Fruit fly (Drosophila melanogaster) Kc167 (cell line): ENCODE results near the gene Or10a.

Source experiments
- Myc ChIP-seq: fragments of >200 bp; optimal IDR thresholded peaks from 2 replicates; lab custom pipeline; 2017; ENCODE audit warnings: missing external identifiers
- Sin3A ChIP-seq: fragments of >200 bp; optimal IDR thresholded peaks from 2 replicates; lab custom pipeline; 2018; ENCODE audit warnings: missing external identifiers
- h ChIP-seq: fragments of >200 bp; optimal IDR thresholded peaks from 3 replicates; lab custom pipeline; 2018; ENCODE audit warnings: missing external identifiers
- insv ChIP-seq: fragments of >200 bp; optimal IDR thresholded peaks from 3 replicates; lab custom pipeline; 2018; ENCODE audit warnings: missing external identifiers
- psq ChIP-seq: fragments of >200 bp; optimal IDR thresholded peaks from 2 replicates; lab custom pipeline; 2017; ENCODE audit warnings: missing external identifiers
- ttk ChIP-seq: sonication (Bioruptor generic); optimal IDR thresholded peaks from 2 replicates; lab custom pipeline; 2017; ENCODE audit warnings: missing external identifiers

Or10a gene

dm6 chrX:11449476-11450119, 32.4 kb upstream of the Or10a start:
- TF ChIP-seq insv (lab: Kevin White, UChicago) (no peak), ttk (lab: Kevin White, UChicago) (no peak), Myc (lab: Kevin White, UChicago) (no peak), h (no peak)

- no peak for TF ChIP-seq insv (lab: Kevin White, UChicago)
- no peak for TF ChIP-seq ttk (lab: Kevin White, UChicago)
- TF ChIP-seq Myc (lab: Kevin White, UChicago), result no peak
- no peak for TF ChIP-seq psq (lab: Kevin White, UChicago)
- TF ChIP-seq Sin3A (lab: Kevin White, UChicago), result no peak
- no peak for TF ChIP-seq h
Observed at dm6 chrX:11448637-11449036, 31.4 kb upstream of the Or10a start.

dm6 chrX:11446792-11447405, 29.7 kb upstream of the Or10a start:
- TF ChIP-seq ttk (lab: Kevin White, UChicago), result no peak
- TF ChIP-seq psq (lab: Kevin White, UChicago), result no peak
- no peak for TF ChIP-seq h
- no peak for TF ChIP-seq Myc (lab: Kevin White, UChicago)
- TF ChIP-seq insv (lab: Kevin White, UChicago), result no peak
- TF ChIP-seq Sin3A (lab: Kevin White, UChicago), result no peak

DNA sequence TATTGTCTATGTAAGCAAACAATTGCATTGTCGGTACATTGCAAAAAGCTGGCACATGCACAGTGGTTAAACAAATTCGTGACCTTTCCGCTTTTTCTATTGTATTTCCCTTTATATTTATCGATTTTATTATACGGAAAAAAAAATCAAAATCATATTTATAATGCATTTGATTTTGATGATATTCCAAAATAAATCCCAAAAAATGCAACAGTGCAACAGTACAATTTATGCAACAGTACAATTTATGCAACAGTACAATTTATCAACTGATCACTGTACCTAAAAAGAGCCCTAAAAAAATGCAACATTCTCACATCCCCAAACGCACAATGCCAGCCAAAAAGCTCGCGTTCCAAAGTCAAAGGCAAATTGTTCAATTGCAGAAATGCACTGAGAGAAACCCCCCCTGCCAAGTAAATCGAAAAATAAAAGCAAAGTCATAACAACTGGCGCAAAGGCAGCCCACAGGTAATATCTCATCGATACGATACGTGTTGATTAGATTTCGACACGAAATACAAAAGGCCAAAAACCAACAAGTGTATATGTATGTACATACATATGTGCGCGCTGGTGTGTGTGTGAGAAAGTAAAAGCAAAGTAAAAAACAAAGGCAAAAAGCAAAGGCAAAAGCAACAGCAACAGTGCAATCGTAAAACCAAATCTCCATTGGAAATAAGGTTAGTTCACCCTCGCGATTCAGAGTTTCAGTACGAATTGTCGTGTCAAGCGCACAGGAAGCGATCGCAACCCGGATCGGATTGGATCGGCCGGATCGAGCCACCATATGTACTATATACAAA, 24.8 kb upstream of the Or10a start, which contains the start of gene Sk1:
Sk1 (plus strand) TSS at position 711 of the 806 bp plus-strand sequence.
- no peak for TF ChIP-seq h
- TF ChIP-seq Sin3A (lab: Kevin White, UChicago), result no peak
- no peak for TF ChIP-seq ttk (lab: Kevin White, UChicago)
- TF ChIP-seq psq (lab: Kevin White, UChicago), result no peak

dm6 chrX:11440944-11441343, 23.7 kb upstream of the Or10a start:
- TF ChIP-seq Myc (lab: Kevin White, UChicago) (no peak), Sin3A (lab: Kevin White, UChicago) (no peak), ttk (lab: Kevin White, UChicago) (no peak), h (no peak), insv (lab: Kevin White, UChicago) (no peak), psq (lab: Kevin White, UChicago) (no peak)

dm6 chrX:11439270-11439669, 22.0 kb upstream of the Or10a start:
- no peak for TF ChIP-seq psq (lab: Kevin White, UChicago)
- TF ChIP-seq h, result no peak
- no peak for TF ChIP-seq insv (lab: Kevin White, UChicago)

DNA sequence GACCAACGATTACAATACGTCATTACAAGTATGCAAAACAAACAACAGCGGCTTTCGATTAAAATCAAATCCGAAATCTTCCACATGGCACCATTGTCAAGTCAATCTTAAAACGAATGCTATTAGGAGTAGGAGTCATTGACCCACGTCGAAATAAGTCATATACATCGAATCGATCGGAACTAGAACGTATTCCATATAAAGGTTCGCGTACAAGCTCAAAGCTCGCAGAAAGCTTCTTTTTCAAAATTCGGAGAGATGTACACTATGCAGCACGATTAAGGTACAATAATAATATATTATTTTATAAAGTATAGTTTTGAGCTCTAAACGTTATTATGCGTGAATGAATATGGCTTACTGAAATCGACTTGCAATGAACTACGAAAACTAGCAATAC, 16.7 kb upstream of the Or10a start:
- no peak for TF ChIP-seq h
- TF ChIP-seq ttk (lab: Kevin White, UChicago), result no peak
- TF ChIP-seq Myc (lab: Kevin White, UChicago), result no peak
- no peak for TF ChIP-seq insv (lab: Kevin White, UChicago)
- TF ChIP-seq psq (lab: Kevin White, UChicago), result no peak

DNA sequence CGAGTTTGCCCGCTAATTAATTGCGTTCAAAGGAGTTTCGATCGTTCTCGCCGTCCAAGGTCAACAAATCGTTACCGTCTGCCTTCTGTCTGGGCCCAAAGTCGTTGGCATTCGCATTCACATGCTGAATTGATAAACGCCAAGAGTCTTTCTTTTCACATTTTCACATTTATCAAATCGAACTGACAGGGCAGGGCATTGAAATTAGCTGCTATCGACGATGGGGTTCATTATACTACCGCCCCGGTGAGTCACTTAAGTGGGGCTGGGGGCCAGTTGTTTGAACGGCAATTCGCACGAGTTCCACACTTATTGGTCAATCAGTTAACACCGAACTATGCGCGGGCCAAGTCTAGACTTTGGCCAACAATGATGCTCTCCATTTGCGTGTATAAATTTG, 13.7 kb upstream of the Or10a start:
- TF ChIP-seq Myc (lab: Kevin White, UChicago) (no peak), h (no peak)

- TF ChIP-seq psq (lab: Kevin White, UChicago), result no peak
- TF ChIP-seq Sin3A (lab: Kevin White, UChicago), result no peak
- no peak for TF ChIP-seq ttk (lab: Kevin White, UChicago)
- no peak for TF ChIP-seq Myc (lab: Kevin White, UChicago)
- TF ChIP-seq h, result no peak
- TF ChIP-seq insv (lab: Kevin White, UChicago), result no peak
Observed at dm6 chrX:11427282-11427689, 10.1 kb upstream of the Or10a start.

- TF ChIP-seq insv (lab: Kevin White, UChicago), result no peak
- TF ChIP-seq h, result no peak
- TF ChIP-seq Myc (lab: Kevin White, UChicago), result no peak
- no peak for TF ChIP-seq psq (lab: Kevin White, UChicago)
- TF ChIP-seq ttk (lab: Kevin White, UChicago), result no peak
- no peak for TF ChIP-seq Sin3A (lab: Kevin White, UChicago)
Observed at dm6 chrX:11425956-11426598, 8.9 kb upstream of the Or10a start.

dm6 chrX:11425401-11425800, 8.2 kb upstream of the Or10a start:
- no peak for TF ChIP-seq ttk (lab: Kevin White, UChicago)

DNA sequence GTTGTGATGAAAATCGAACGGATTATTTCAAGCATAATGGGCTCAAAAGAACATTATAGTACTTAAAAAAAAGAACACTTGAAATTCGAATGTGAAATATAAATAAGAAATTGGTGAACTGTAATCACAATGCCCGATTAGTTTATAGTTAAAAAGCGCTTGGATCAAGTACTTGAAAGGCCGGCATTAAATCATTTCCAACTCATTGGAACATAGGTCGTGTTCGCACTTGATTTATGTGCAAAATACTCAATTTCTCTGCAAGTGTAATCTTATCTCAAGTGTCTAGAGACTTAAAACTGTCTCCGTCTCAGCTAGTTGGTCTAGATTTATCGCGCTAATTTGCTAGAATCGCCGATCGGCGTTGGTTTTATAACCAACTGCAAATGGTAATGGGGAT, 7.3 kb upstream of the Or10a start:
- TF ChIP-seq ttk (lab: Kevin White, UChicago) (no peak), psq (lab: Kevin White, UChicago) (no peak), Sin3A (lab: Kevin White, UChicago) (no peak), Myc (lab: Kevin White, UChicago) (no peak), insv (lab: Kevin White, UChicago) (no peak), h (no peak)
